Worm (Caenorhabditis elegans) whole organism, mixed stage, embryonic: ENCODE data around the gene ZC412.3.

ENCODE experiments used
- drap-1 ChIP-seq: fragments of 200-800 bp; sonication (Bioruptor generic); optimal IDR thresholded peaks from 3 replicates; lab custom pipeline; 2018; ENCODE audit warnings: mild to moderate bottlenecking, missing genetic modification characterization, missing compliant biosample characterization
- ham-2 ChIP-seq: fragments of 200-800 bp; sonication (Bioruptor generic); optimal IDR thresholded peaks from 2 replicates; lab custom pipeline; 2018; ENCODE audit warnings: mild to moderate bottlenecking, missing genetic modification characterization, missing compliant biosample characterization
- lin-13 ChIP-seq: fragments of 150-350 bp; optimal IDR thresholded peaks from 2 replicates; lab custom pipeline; 2014; ENCODE audit warnings: missing biosample characterization, missing genetic modification characterization

DNA sequence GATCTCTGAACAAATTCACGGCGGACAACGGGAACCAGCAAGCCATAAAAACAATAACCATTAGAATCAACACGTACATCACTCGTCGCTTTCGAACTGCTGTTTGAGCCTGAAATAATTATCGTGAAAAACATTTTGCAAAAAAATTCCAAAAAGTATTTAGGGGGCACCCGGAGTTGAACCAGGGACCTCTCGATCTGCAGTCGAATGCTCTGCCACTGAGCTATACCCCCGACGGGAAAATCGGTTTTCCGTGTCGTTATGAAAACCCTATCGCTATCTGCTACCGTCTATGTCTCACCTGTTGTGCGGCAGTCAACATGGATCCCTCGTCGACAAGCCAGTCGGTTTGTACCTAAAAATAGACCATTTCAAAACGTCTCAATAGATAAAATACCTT lies 15.7 kb downstream of the ZC412.3 start:
- TF ChIP-seq lin-13 (tag; lab: Kevin White, UChicago) (no peak), ham-2 (GFP tag; lab: Kevin White, UChicago) (no peak), drap-1 (GFP tag; lab: Kevin White, UChicago) (peak; percentile 91)
